Fruit fly (Drosophila melanogaster) whole organism, pupa: ENCODE data around the gene CG13000.
A peak's percentile ranks its signal among the peaks of the same experiment; 100 is the strongest.

Experiments
- CG10348 ChIP-seq: fragments of 200-800 bp; sonication (Bioruptor generic); IDR thresholded peaks from 2 replicates; pipeline ENCODE4 v1.3.6; 2022; ENCODE audit warnings: missing biosample characterization, missing genetic modification characterization
- CG12605 ChIP-seq: fragments of 200-800 bp; sonication (Bioruptor generic); IDR thresholded peaks from 2 replicates; pipeline ENCODE4 v1.3.6; 2022; ENCODE audit warnings: missing biosample characterization, missing genetic modification characterization
- CG13204 ChIP-seq: fragments of 200-800 bp; sonication (Bioruptor generic); optimal IDR thresholded peaks from 2 replicates; lab custom pipeline; 2018; ENCODE audit warnings: missing biosample characterization, mild to moderate bottlenecking, missing genetic modification characterization, moderate library complexity
- CG14655 ChIP-seq: fragments of 200-800 bp; sonication (Bioruptor generic); optimal IDR thresholded peaks from 3 replicates; lab custom pipeline; 2017; ENCODE audit warnings: mild to moderate bottlenecking, missing biosample characterization, missing genetic modification reagents, missing genetic modification characterization
- CG15710 ChIP-seq: fragments of 200-800 bp; sonication (Bioruptor generic); optimal IDR thresholded peaks from 2 replicates; lab custom pipeline; 2018; ENCODE audit warnings: missing biosample characterization, mild to moderate bottlenecking, missing genetic modification characterization, moderate library complexity
- CG17806 ChIP-seq: fragments of 200-800 bp; sonication (Bioruptor generic); optimal IDR thresholded peaks from 2 replicates; lab custom pipeline; 2018; ENCODE audit warnings: missing biosample characterization, mild to moderate bottlenecking, missing genetic modification characterization, moderate library complexity
- CG32121 ChIP-seq: fragments of 200-800 bp; sonication (Bioruptor generic); IDR thresholded peaks from 2 replicates; pipeline ENCODE4 v1.3.6; 2022; ENCODE audit warnings: missing biosample characterization, missing genetic modification characterization
- CG34367 ChIP-seq: fragments of 200-800 bp; sonication (Bioruptor generic); optimal IDR thresholded peaks from 2 replicates; lab custom pipeline; 2018; ENCODE audit warnings: missing biosample characterization, mild to moderate bottlenecking, missing genetic modification characterization
- CG4496 ChIP-seq: fragments of 200-800 bp; sonication (Bioruptor generic); IDR thresholded peaks from 3 replicates; pipeline ENCODE4 v1.3.6; 2022; ENCODE audit warnings: missing biosample characterization, missing genetic modification characterization
- CG8159 ChIP-seq: fragments of 200-800 bp; sonication (Bioruptor generic); optimal IDR thresholded peaks from 3 replicates; lab custom pipeline; 2018; ENCODE audit warnings: missing biosample characterization, mild to moderate bottlenecking, missing genetic modification characterization, moderate library complexity
- CG8301 ChIP-seq: fragments of 200-800 bp; sonication (Bioruptor generic); optimal IDR thresholded peaks from 2 replicates; lab custom pipeline; 2018; ENCODE audit warnings: missing biosample characterization, mild to moderate bottlenecking, missing genetic modification characterization
- CG9948 ChIP-seq: fragments of 200-800 bp; sonication (Bioruptor generic); optimal IDR thresholded peaks from 2 replicates; lab custom pipeline; 2018; ENCODE audit warnings: missing biosample characterization, mild to moderate bottlenecking, missing genetic modification characterization, moderate library complexity
- D1 ChIP-seq: fragments of 200-800 bp; sonication (Bioruptor generic); optimal IDR thresholded peaks from 2 replicates; lab custom pipeline; 2018; ENCODE audit warnings: missing biosample characterization, mild to moderate bottlenecking, missing genetic modification characterization, moderate library complexity
- EcR ChIP-seq: fragments of 200-800 bp; sonication (Bioruptor generic); optimal IDR thresholded peaks from 3 replicates; lab custom pipeline; 2019; ENCODE audit warnings: missing biosample characterization, missing genetic modification characterization, mild to moderate bottlenecking, moderate library complexity, missing genetic modification reagents
- Ets98B ChIP-seq: fragments of 200-800 bp; sonication (Bioruptor generic); IDR thresholded peaks from 2 replicates; pipeline ENCODE4 v1.3.6; 2022; ENCODE audit warnings: missing biosample characterization, missing genetic modification characterization
- Pif1A ChIP-seq: fragments of 200-800 bp; sonication (Bioruptor generic); optimal IDR thresholded peaks from 3 replicates; lab custom pipeline; 2016; ENCODE audit warnings: missing biosample characterization, missing genetic modification characterization
- Pif1B ChIP-seq: fragments of 200-800 bp; sonication (Bioruptor generic); optimal IDR thresholded peaks from 3 replicates; lab custom pipeline; 2016; ENCODE audit warnings: missing biosample characterization, missing genetic modification characterization
- Snoo ChIP-seq: fragments of 200-800 bp; sonication (Bioruptor generic); optimal IDR thresholded peaks from 3 replicates; lab custom pipeline; 2017; ENCODE audit warnings: missing biosample characterization, mild to moderate bottlenecking, missing genetic modification characterization, inconsistent platforms
- fd96Ca ChIP-seq: fragments of 200-800 bp; sonication (Bioruptor generic); IDR thresholded peaks from 3 replicates; pipeline ENCODE4 v1.3.6; 2022; ENCODE audit warnings: missing biosample characterization, missing genetic modification characterization
- gl ChIP-seq: fragments of 200-800 bp; sonication (Bioruptor generic); optimal IDR thresholded peaks from 2 replicates; lab custom pipeline; 2018; ENCODE audit warnings: missing biosample characterization, mild to moderate bottlenecking, missing genetic modification characterization
- rn ChIP-seq: fragments of 200-800 bp; sonication (Bioruptor generic); IDR thresholded peaks from 2 replicates; pipeline ENCODE4 v1.3.6; 2022; ENCODE audit warnings: missing biosample characterization, missing genetic modification characterization

The CG13000 gene

dm6 chrX:16948371-16948770 is at the start of gene CG13000:
TSS of gene CG13000 (minus strand) at chrX:16948471.
- TF ChIP-seq EcR: no peak
- no peak for TF ChIP-seq Ets98B (GFP tag; lab: Robert Waterston, UW)
- TF ChIP-seq Pif1A (GFP tag; lab: Kevin White, UChicago): no peak
- TF ChIP-seq Pif1B (GFP tag; lab: Kevin White, UChicago): no peak
- no peak for TF ChIP-seq gl (tag; lab: Kevin White, UChicago)
- no peak for TF ChIP-seq CG12605 (GFP tag; lab: Robert Waterston, UW)

dm6 chrX:16986928-16987327 is 38.7 kb upstream of the CG13000 start:
- TF ChIP-seq EcR: no peak
- no peak for TF ChIP-seq CG17806
- no peak for TF ChIP-seq CG34367
- no peak for TF ChIP-seq CG4496 (GFP tag; lab: Robert Waterston, UW)
- TF ChIP-seq CG12605 (GFP tag; lab: Robert Waterston, UW): no peak
- no peak for TF ChIP-seq Pif1B (GFP tag; lab: Kevin White, UChicago)
- no peak for TF ChIP-seq CG32121
- no peak for TF ChIP-seq fd96Ca (GFP tag; lab: Robert Waterston, UW)
- TF ChIP-seq CG15710 (tag; lab: Kevin White, UChicago): no peak
- TF ChIP-seq CG8301 (tag; lab: Kevin White, UChicago): no peak
- TF ChIP-seq Ets98B (GFP tag; lab: Robert Waterston, UW): no peak
- no peak for TF ChIP-seq CG10348 (GFP tag; lab: Robert Waterston, UW)
- TF ChIP-seq gl (tag; lab: Kevin White, UChicago): no peak
- no peak for TF ChIP-seq CG8159 (tag; lab: Kevin White, UChicago)
- TF ChIP-seq CG14655 (GFP tag; lab: Kevin White, UChicago): no peak
- no peak for TF ChIP-seq rn (GFP tag; lab: Robert Waterston, UW)
- no peak for TF ChIP-seq CG9948 (tag; lab: Kevin White, UChicago)
- no peak for TF ChIP-seq CG13204 (GFP tag; lab: Kevin White, UChicago)
- TF ChIP-seq Pif1A (GFP tag; lab: Kevin White, UChicago): no peak

dm6 chrX:16968148-16968823 is 20.0 kb upstream of the CG13000 start, which contains the start of gene Ubr1:
TSS of gene Ubr1 (minus strand) at chrX:16968679.
- TF ChIP-seq Snoo: peak; percentile 56
- no peak for TF ChIP-seq CG10348 (GFP tag; lab: Robert Waterston, UW)
- TF ChIP-seq Pif1A (GFP tag; lab: Kevin White, UChicago): peak; percentile 79
- TF ChIP-seq CG8159 (tag; lab: Kevin White, UChicago): peak; percentile 78
- TF ChIP-seq CG12605 (GFP tag; lab: Robert Waterston, UW): peak; percentile 91
- TF ChIP-seq fd96Ca (GFP tag; lab: Robert Waterston, UW): peak; percentile 75
- peak; percentile 74 for TF ChIP-seq CG13204 (GFP tag; lab: Kevin White, UChicago)
- TF ChIP-seq CG8301 (tag; lab: Kevin White, UChicago): peak; percentile 63
- TF ChIP-seq rn (GFP tag; lab: Robert Waterston, UW): no peak; the same call in none of the 2 replicates
- TF ChIP-seq Pif1B (GFP tag; lab: Kevin White, UChicago): peak; percentile 86
- TF ChIP-seq Ets98B (GFP tag; lab: Robert Waterston, UW): peak; percentile 78
- TF ChIP-seq EcR: no peak
- TF ChIP-seq CG4496 (GFP tag; lab: Robert Waterston, UW): peak; percentile 89
- peak; percentile 77 for TF ChIP-seq CG34367
- TF ChIP-seq CG15710 (tag; lab: Kevin White, UChicago): peak; percentile 71
- TF ChIP-seq CG32121: peak; percentile 82
- peak; percentile 83 for TF ChIP-seq CG14655 (GFP tag; lab: Kevin White, UChicago)
- TF ChIP-seq gl (tag; lab: Kevin White, UChicago): peak; percentile 87
- peak; percentile 62 for TF ChIP-seq CG17806
- TF ChIP-seq D1: no peak
- TF ChIP-seq CG9948 (tag; lab: Kevin White, UChicago): peak; percentile 39
- TF ChIP-seq, all 21 proteins: peak for 17

- TF ChIP-seq CG14655 (GFP tag; lab: Kevin White, UChicago) (peak; percentile 18), fd96Ca (GFP tag; lab: Robert Waterston, UW) (no peak), CG34367 (peak; percentile 31), CG12605 (GFP tag; lab: Robert Waterston, UW) (peak; percentile 27; the same call in 1 of the 2 replicates), CG4496 (GFP tag; lab: Robert Waterston, UW) (peak; percentile 89), Pif1B (GFP tag; lab: Kevin White, UChicago) (no peak), rn (GFP tag; lab: Robert Waterston, UW) (no peak), CG8301 (tag; lab: Kevin White, UChicago) (no peak), gl (tag; lab: Kevin White, UChicago) (no peak), Snoo (peak; percentile 61), Pif1A (GFP tag; lab: Kevin White, UChicago) (peak; percentile 25), CG17806 (peak; percentile 0), CG15710 (tag; lab: Kevin White, UChicago) (peak; percentile 20), CG10348 (GFP tag; lab: Robert Waterston, UW) (no peak), CG32121 (no peak), CG8159 (tag; lab: Kevin White, UChicago) (peak; percentile 8), CG13204 (GFP tag; lab: Kevin White, UChicago) (peak; percentile 74), Ets98B (GFP tag; lab: Robert Waterston, UW) (peak; percentile 30; the same call in 1 of the 2 replicates), D1 (no peak), EcR (no peak), CG9948 (tag; lab: Kevin White, UChicago) (no peak)
Measured at dm6 chrX:16967415-16967814, 19.1 kb upstream of the CG13000 start.

dm6 chrX:16966532-16966931 is 18.3 kb upstream of the CG13000 start:
- TF ChIP-seq CG10348 (GFP tag; lab: Robert Waterston, UW) (no peak), CG13204 (GFP tag; lab: Kevin White, UChicago) (no peak), CG32121 (peak; percentile 67), CG14655 (GFP tag; lab: Kevin White, UChicago) (peak; percentile 80), CG15710 (tag; lab: Kevin White, UChicago) (peak; percentile 61), Pif1B (GFP tag; lab: Kevin White, UChicago) (peak; percentile 50), fd96Ca (GFP tag; lab: Robert Waterston, UW) (peak; percentile 69), CG8301 (tag; lab: Kevin White, UChicago) (peak; percentile 81), CG17806 (peak; percentile 74), CG34367 (peak; percentile 55), Ets98B (GFP tag; lab: Robert Waterston, UW) (peak; percentile 81), rn (GFP tag; lab: Robert Waterston, UW) (no peak), D1 (no peak), CG8159 (tag; lab: Kevin White, UChicago) (peak; percentile 66), gl (tag; lab: Kevin White, UChicago) (peak; percentile 44), CG9948 (tag; lab: Kevin White, UChicago) (peak; percentile 58), EcR (no peak), Pif1A (GFP tag; lab: Kevin White, UChicago) (peak; percentile 72), Snoo (peak; percentile 46), CG4496 (GFP tag; lab: Robert Waterston, UW) (peak; percentile 82), CG12605 (GFP tag; lab: Robert Waterston, UW) (peak; percentile 57; the same call in 1 of the 2 replicates)
